Worm (Caenorhabditis elegans) whole organism, mixed stage, embryonic: ENCODE results near the gene figl-1.

Experiments used
- M03D4.4 ChIP-seq: sonication (generic microtip); optimal IDR thresholded peaks from 2 replicates; lab custom pipeline; 2017; ENCODE audit warnings: mild to moderate bottlenecking, missing genetic modification characterization, missing compliant biosample characterization
- bed-3 ChIP-seq: fragments of 200-800 bp; sonication (Bioruptor generic); optimal IDR thresholded peaks from 3 replicates; lab custom pipeline; 2018; ENCODE audit warnings: mild to moderate bottlenecking, missing genetic modification characterization, moderate library complexity, missing compliant biosample characterization
- blmp-1 ChIP-seq: fragments of 150-350 bp; optimal IDR thresholded peaks from 2 replicates; lab custom pipeline; 2014; ENCODE audit warnings: missing biosample characterization, missing genetic modification characterization
- ceh-39 ChIP-seq: fragments of 150-350 bp; optimal IDR thresholded peaks from 2 replicates; lab custom pipeline; 2014; ENCODE audit warnings: missing biosample characterization, missing genetic modification characterization
- ceh-43 ChIP-seq: fragments of 200-800 bp; sonication (Bioruptor generic); optimal IDR thresholded peaks from 2 replicates; lab custom pipeline; 2018; ENCODE audit warnings: mild to moderate bottlenecking, missing genetic modification characterization, moderate library complexity, missing compliant biosample characterization
- ceh-83 ChIP-seq: fragments of 200-800 bp; sonication (Bioruptor generic); optimal IDR thresholded peaks from 2 replicates; lab custom pipeline; 2018; ENCODE audit warnings: mild to moderate bottlenecking, missing genetic modification characterization, missing compliant biosample characterization
- ces-1 ChIP-seq: fragments of 150-350 bp; optimal IDR thresholded peaks from 2 replicates; lab custom pipeline; 2014; ENCODE audit warnings: missing biosample characterization, missing genetic modification reagents, missing genetic modification characterization
- cnd-1 ChIP-seq: fragments of 200-800 bp; sonication (Bioruptor generic); optimal IDR thresholded peaks from 2 replicates; lab custom pipeline; 2018; ENCODE audit warnings: mild to moderate bottlenecking, missing genetic modification characterization, missing compliant biosample characterization
- drap-1 ChIP-seq: fragments of 200-800 bp; sonication (Bioruptor generic); optimal IDR thresholded peaks from 3 replicates; lab custom pipeline; 2018; ENCODE audit warnings: mild to moderate bottlenecking, missing genetic modification characterization, missing compliant biosample characterization
- elt-1 ChIP-seq: sonication (generic microtip); optimal IDR thresholded peaks from 2 replicates; lab custom pipeline; 2017; ENCODE audit warnings: missing genetic modification characterization, mild to moderate bottlenecking, missing compliant biosample characterization, antibody characterized with exemption, moderate library complexity, borderline replicate concordance; ENCODE audit not compliant: insufficient read depth
- elt-3 ChIP-seq: fragments of 150-350 bp; optimal IDR thresholded peaks from 2 replicates; lab custom pipeline; 2014; ENCODE audit warnings: missing biosample characterization, missing genetic modification characterization
- flh-1 ChIP-seq: fragments of 200-800 bp; sonication (Bioruptor generic); optimal IDR thresholded peaks from 2 replicates; lab custom pipeline; 2018; ENCODE audit warnings: mild to moderate bottlenecking, missing genetic modification characterization, moderate library complexity, missing compliant biosample characterization
- ham-2 ChIP-seq: fragments of 200-800 bp; sonication (Bioruptor generic); optimal IDR thresholded peaks from 2 replicates; lab custom pipeline; 2018; ENCODE audit warnings: mild to moderate bottlenecking, missing genetic modification characterization, missing compliant biosample characterization
- hlh-1 ChIP-seq: fragments of 150-350 bp; optimal IDR thresholded peaks from 2 replicates; lab custom pipeline; 2014; ENCODE audit warnings: missing biosample characterization, missing genetic modification reagents, missing genetic modification characterization
- lin-13 ChIP-seq: fragments of 150-350 bp; optimal IDR thresholded peaks from 2 replicates; lab custom pipeline; 2014; ENCODE audit warnings: missing biosample characterization, missing genetic modification characterization
- lin-32 ChIP-seq: fragments of 200-800 bp; sonication (Bioruptor generic); optimal IDR thresholded peaks from 2 replicates; lab custom pipeline; 2018; ENCODE audit warnings: mild to moderate bottlenecking, missing genetic modification characterization, missing compliant biosample characterization
- lsy-2 ChIP-seq: fragments of 150-350 bp; optimal IDR thresholded peaks from 2 replicates; lab custom pipeline; 2014; ENCODE audit warnings: missing biosample characterization, missing genetic modification characterization
- mab-5 ChIP-seq: fragments of 150-350 bp; optimal IDR thresholded peaks from 2 replicates; lab custom pipeline; 2014; ENCODE audit warnings: missing biosample characterization, missing genetic modification characterization
- mep-1 ChIP-seq: fragments of 150-350 bp; optimal IDR thresholded peaks from 2 replicates; lab custom pipeline; 2017; ENCODE audit warnings: missing biosample characterization, missing genetic modification reagents, missing genetic modification characterization, inconsistent platforms
- mls-2 ChIP-seq: sonication (generic microtip); optimal IDR thresholded peaks from 2 replicates; lab custom pipeline; 2016; ENCODE audit warnings: mild to moderate bottlenecking, missing genetic modification characterization, moderate library complexity, missing compliant biosample characterization
- nhr-12 ChIP-seq: fragments of 150-350 bp; optimal IDR thresholded peaks from 2 replicates; lab custom pipeline; 2014; ENCODE audit warnings: missing biosample characterization, missing genetic modification characterization
- nhr-2 ChIP-seq: fragments of 150-350 bp; optimal IDR thresholded peaks from 2 replicates; lab custom pipeline; 2014; ENCODE audit warnings: missing biosample characterization, missing genetic modification characterization
- nhr-237 ChIP-seq: fragments of 150-350 bp; optimal IDR thresholded peaks from 2 replicates; lab custom pipeline; 2014; ENCODE audit warnings: missing biosample characterization, missing genetic modification characterization
- nhr-28 ChIP-seq: fragments of 150-350 bp; optimal IDR thresholded peaks from 2 replicates; lab custom pipeline; 2014; ENCODE audit warnings: missing biosample characterization, missing genetic modification characterization
- nhr-76 ChIP-seq: sonication (generic microtip); optimal IDR thresholded peaks from 2 replicates; lab custom pipeline; 2017; ENCODE audit warnings: missing biosample characterization, missing genetic modification characterization
- pha-4 ChIP-seq: fragments of 150-350 bp; optimal IDR thresholded peaks from 2 replicates; lab custom pipeline; 2018; ENCODE audit warnings: missing biosample characterization, missing genetic modification reagents, missing genetic modification characterization
- sem-2 ChIP-seq: fragments of 200-800 bp; sonication (Bioruptor generic); optimal IDR thresholded peaks from 2 replicates; lab custom pipeline; 2018; ENCODE audit warnings: mild to moderate bottlenecking, missing genetic modification characterization, missing compliant biosample characterization
- snpc-4 ChIP-seq: fragments of 150-350 bp; optimal IDR thresholded peaks from 2 replicates; lab custom pipeline; 2014; ENCODE audit warnings: missing biosample characterization, missing genetic modification characterization
- sptf-1 ChIP-seq: sonication (generic microtip); optimal IDR thresholded peaks from 2 replicates; lab custom pipeline; 2017; ENCODE audit warnings: mild to moderate bottlenecking, missing genetic modification characterization, moderate library complexity, missing compliant biosample characterization
- tbx-8 ChIP-seq: fragments of 200-800 bp; sonication (Bioruptor generic); optimal IDR thresholded peaks from 2 replicates; lab custom pipeline; 2018; ENCODE audit warnings: mild to moderate bottlenecking, missing genetic modification characterization, moderate library complexity, missing compliant biosample characterization
- unc-120 ChIP-seq: sonication (generic microtip); optimal IDR thresholded peaks from 2 replicates; lab custom pipeline; 2017; ENCODE audit warnings: missing genetic modification characterization, missing compliant biosample characterization; ENCODE audit not compliant: poor library complexity, severe bottlenecking
- unc-39 ChIP-seq: fragments of 150-350 bp; optimal IDR thresholded peaks from 2 replicates; lab custom pipeline; 2014; ENCODE audit warnings: missing biosample characterization, missing genetic modification characterization
- unc-62 ChIP-seq: fragments of 150-350 bp; optimal IDR thresholded peaks from 2 replicates; lab custom pipeline; 2014; ENCODE audit warnings: missing biosample characterization, missing genetic modification reagents, missing genetic modification characterization
- zip-8 ChIP-seq: fragments of 150-350 bp; optimal IDR thresholded peaks from 2 replicates; lab custom pipeline; 2014; ENCODE audit warnings: missing biosample characterization, missing genetic modification characterization
- ztf-11 ChIP-seq: fragments of 150-350 bp; optimal IDR thresholded peaks from 2 replicates; lab custom pipeline; 2014; ENCODE audit warnings: missing biosample characterization, missing genetic modification characterization

Gene figl-1

ce11 chrV:4360018-4360417 lies 14.2 kb upstream of the figl-1 start:
- TF ChIP-seq mab-5 (tag; lab: Kevin White, UChicago) = no peak
- peak; percentile 42 for TF ChIP-seq unc-62 (GFP tag; lab: Kevin White, UChicago)
- TF ChIP-seq cnd-1 (tag; lab: Kevin White, UChicago) = no peak
- TF ChIP-seq mep-1 = no peak
- no peak for TF ChIP-seq hlh-1 (tag; lab: Kevin White, UChicago)
- TF ChIP-seq nhr-76 (tag; lab: Kevin White, UChicago) = no peak

DNA sequence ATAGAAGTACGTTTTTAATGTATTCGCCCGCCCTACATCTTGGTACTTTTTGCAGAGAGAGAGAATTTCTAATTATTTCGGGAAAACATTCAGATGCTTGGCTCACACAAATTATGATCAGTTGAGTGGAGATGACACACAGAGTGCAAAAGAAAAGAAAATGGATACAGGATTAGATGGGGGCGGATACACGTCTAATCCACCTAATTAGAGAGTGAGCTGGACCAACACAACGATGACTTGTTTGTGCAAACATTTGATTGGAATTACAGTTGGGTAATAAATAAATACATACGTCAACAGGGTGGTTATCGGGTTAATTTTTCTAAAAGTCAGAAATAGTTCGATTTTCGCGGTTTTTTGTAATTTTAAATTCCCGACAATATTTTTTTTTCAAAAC lies 13.3 kb upstream of the figl-1 start:
- peak; percentile 26 for TF ChIP-seq mls-2 (tag; lab: Kevin White, UChicago)
- TF ChIP-seq tbx-8 (GFP tag; lab: Kevin White, UChicago) = no peak
- peak; percentile 80 for TF ChIP-seq ces-1
- TF ChIP-seq, all 35 proteins: peak for 2

- TF ChIP-seq cnd-1 (tag; lab: Kevin White, UChicago) (no peak), unc-62 (GFP tag; lab: Kevin White, UChicago) (peak; percentile 35), nhr-76 (tag; lab: Kevin White, UChicago) (no peak), flh-1 (GFP tag; lab: Kevin White, UChicago) (no peak), sem-2 (GFP tag; lab: Kevin White, UChicago) (no peak), mab-5 (tag; lab: Kevin White, UChicago) (no peak), elt-3 (tag; lab: Kevin White, UChicago) (no peak), sptf-1 (tag; lab: Kevin White, UChicago) (no peak), zip-8 (tag; lab: Kevin White, UChicago) (no peak), snpc-4 (no peak), ces-1 (peak; percentile 100), drap-1 (GFP tag; lab: Kevin White, UChicago) (no peak)
- TF ChIP-seq, all 35 proteins: peak for 2
Observed at ce11 chrV:4357369-4357768, 11.6 kb upstream of the figl-1 start.

ce11 chrV:4356047-4356612 lies 10.3 kb upstream of the figl-1 start:
- TF ChIP-seq ces-1 = peak; percentile 94
- no peak for TF ChIP-seq lsy-2 (tag; lab: Kevin White, UChicago)
- TF ChIP-seq ceh-39 = no peak

ce11 chrV:4346799-4347198 lies 1.0 kb upstream of the figl-1 start, which contains the start of gene mcm-7:
TSS of gene mcm-7 (plus strand) at chrV:4347166.
- TF ChIP-seq cnd-1 (tag; lab: Kevin White, UChicago) = peak; percentile 50
- no peak for TF ChIP-seq unc-39
- TF ChIP-seq tbx-8 (GFP tag; lab: Kevin White, UChicago) = no peak
- no peak for TF ChIP-seq flh-1 (GFP tag; lab: Kevin White, UChicago)
- TF ChIP-seq ces-1 = no peak
- TF ChIP-seq mep-1 = peak; percentile 40
- no peak for TF ChIP-seq unc-120 (tag; lab: Kevin White, UChicago)
- no peak for TF ChIP-seq drap-1 (GFP tag; lab: Kevin White, UChicago)
- TF ChIP-seq hlh-1 (tag; lab: Kevin White, UChicago) = peak; percentile 59
- TF ChIP-seq snpc-4 = no peak
- no peak for TF ChIP-seq ztf-11 (tag; lab: Kevin White, UChicago)
- TF ChIP-seq blmp-1 (tag; lab: Kevin White, UChicago) = no peak
- no peak for TF ChIP-seq mls-2 (tag; lab: Kevin White, UChicago)
- TF ChIP-seq mab-5 (tag; lab: Kevin White, UChicago) = no peak
- TF ChIP-seq unc-62 (GFP tag; lab: Kevin White, UChicago) = no peak
- no peak for TF ChIP-seq zip-8 (tag; lab: Kevin White, UChicago)
- no peak for TF ChIP-seq nhr-2
- TF ChIP-seq sptf-1 (tag; lab: Kevin White, UChicago) = no peak
- TF ChIP-seq sem-2 (GFP tag; lab: Kevin White, UChicago) = no peak
- TF ChIP-seq pha-4 = peak; percentile 78
- no peak for TF ChIP-seq ceh-43
- TF ChIP-seq nhr-76 (tag; lab: Kevin White, UChicago) = no peak
- TF ChIP-seq nhr-12 (tag; lab: Kevin White, UChicago) = no peak
- TF ChIP-seq nhr-28 (tag; lab: Kevin White, UChicago) = no peak
- no peak for TF ChIP-seq M03D4.4 (tag; lab: Kevin White, UChicago)
- TF ChIP-seq ceh-39 = peak; percentile 64
- TF ChIP-seq ham-2 (GFP tag; lab: Kevin White, UChicago) = no peak
- TF ChIP-seq lin-32 = no peak
- peak; percentile 68 for TF ChIP-seq lin-13 (tag; lab: Kevin White, UChicago)
- no peak for TF ChIP-seq elt-1 (tag; lab: Kevin White, UChicago)
- TF ChIP-seq lsy-2 (tag; lab: Kevin White, UChicago) = peak; percentile 74
- peak; percentile 1 for TF ChIP-seq nhr-237 (tag; lab: Kevin White, UChicago)
- TF ChIP-seq elt-3 (tag; lab: Kevin White, UChicago) = no peak
- no peak for TF ChIP-seq bed-3 (GFP tag; lab: Kevin White, UChicago)
- TF ChIP-seq ceh-83 = no peak
